Worm (Caenorhabditis elegans) whole organism, L4 larva: ENCODE data around the gene jun-1.

Experiments
- Y5F2A.4 ChIP-seq: fragments of 200-800 bp; sonication (Bioruptor generic); optimal IDR thresholded peaks from 2 replicates; lab custom pipeline; 2018; ENCODE audit warnings: mild to moderate bottlenecking, missing genetic modification characterization, missing compliant biosample characterization
- ZK337.2 ChIP-seq: fragments of 200-800 bp; sonication (Bioruptor generic); IDR thresholded peaks from 2 replicates; pipeline ENCODE4 v1.3.6; 2022; ENCODE audit warnings: missing genetic modification reagents, missing genetic modification characterization, missing compliant biosample characterization
- dpl-1 ChIP-seq: fragments of 150-350 bp; optimal IDR thresholded peaks from 2 replicates; lab custom pipeline; 2014; ENCODE audit warnings: missing biosample characterization, missing genetic modification reagents, missing genetic modification characterization
- egl-27 ChIP-seq: sonication (generic microtip); optimal IDR thresholded peaks from 3 replicates; lab custom pipeline; 2017; ENCODE audit warnings: missing biosample characterization, missing genetic modification reagents, missing genetic modification characterization
- jun-1 ChIP-seq: fragments of 150-350 bp; optimal IDR thresholded peaks from 2 replicates; lab custom pipeline; 2014; ENCODE audit warnings: missing biosample characterization, missing genetic modification reagents, missing genetic modification characterization
- nhr-28 ChIP-seq: fragments of 150-350 bp; optimal IDR thresholded peaks from 2 replicates; lab custom pipeline; 2014; ENCODE audit warnings: missing biosample characterization, missing genetic modification characterization
- pqm-1 ChIP-seq: sonication (generic microtip); optimal IDR thresholded peaks from 2 replicates; lab custom pipeline; 2017; ENCODE audit warnings: missing biosample characterization, missing genetic modification characterization
- snpc-4 ChIP-seq: fragments of 150-350 bp; optimal IDR thresholded peaks from 2 replicates; lab custom pipeline; 2014; ENCODE audit warnings: missing biosample characterization, missing genetic modification characterization
- unc-62 ChIP-seq, 3 experiments: fragments of 150-350 bp in 1 of 3; sonication (generic microtip); optimal IDR thresholded peaks in 2 of 3; peaks in 1 of 3; 1 replicate in 1 of 3; 2 replicates in 2 of 3; lab custom pipeline; 2014 to 2017; ENCODE audit warnings: missing biosample characterization in 3 of 3, missing genetic modification characterization in 3 of 3, missing genetic modification reagents in 3 of 3, missing genotype in 1 of 3
- ztf-11 ChIP-seq: fragments of 150-350 bp; optimal IDR thresholded peaks from 2 replicates; lab custom pipeline; 2014; ENCODE audit warnings: missing biosample characterization, missing genetic modification characterization

DNA sequence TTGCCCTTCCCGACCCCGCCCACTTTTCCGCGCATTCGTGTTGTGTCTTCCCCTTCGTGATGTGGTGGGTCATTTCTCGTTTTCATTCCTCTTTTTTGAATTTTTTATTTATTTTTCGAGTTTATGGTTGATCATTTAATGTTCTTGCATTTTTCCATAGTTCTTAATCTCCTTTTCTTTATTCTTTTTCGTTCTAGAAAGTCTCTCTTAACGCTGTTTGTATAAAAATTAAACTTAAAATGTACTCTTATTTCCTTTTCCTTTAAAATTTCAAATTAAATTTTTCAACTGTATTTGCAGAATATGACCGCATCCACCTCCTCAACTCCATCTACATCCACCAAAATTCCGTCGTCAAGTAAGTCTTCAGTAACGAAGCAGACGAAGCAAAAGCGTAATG, 26.6 kb upstream of the jun-1 start, which contains the start of gene hlh-3:
- TF ChIP-seq ZK337.2 (GFP tag; lab: Robert Waterston, UW) (no peak), ztf-11 (no peak), egl-27 (tag; lab: Kevin White, UChicago) (no peak), pqm-1 (no peak), snpc-4 (no peak), nhr-28 (no peak), unc-62 (GFP tag; optimal IDR thresholded peaks at IDR 0.05 in 1 of 2; lab: Kevin White, UChicago) (no peak), unc-62 (tag; optimal IDR thresholded peaks at IDR 0.05; lab: Kevin White, UChicago) (no peak), jun-1 (tag; lab: Kevin White, UChicago) (no peak), dpl-1 (no peak), Y5F2A.4 (GFP tag; lab: Kevin White, UChicago) (no peak)
